Fruit fly (Drosophila melanogaster) whole organism, embryonic: ENCODE measurements around the gene Pgant2.
A peak's percentile ranks its signal among the peaks of the same experiment; 100 is the strongest.

Source experiments
- Antp ChIP-seq: fragments of 200-800 bp; sonication (Bioruptor generic); optimal IDR thresholded peaks from 3 replicates; lab custom pipeline; 2016; ENCODE audit warnings: missing biosample characterization, missing genetic modification characterization
- Awh ChIP-seq: fragments of 200-800 bp; sonication (Bioruptor generic); IDR thresholded peaks from 2 replicates; pipeline ENCODE4, ENCODE4 v1.3.6; 2022; ENCODE audit warnings: missing biosample characterization, missing genetic modification characterization
- CG10267 ChIP-seq: fragments of 200-800 bp; sonication (Bioruptor generic); optimal IDR thresholded peaks from 2 replicates; lab custom pipeline; 2018; ENCODE audit warnings: missing biosample characterization, mild to moderate bottlenecking, missing genetic modification characterization, moderate library complexity
- CG10366 ChIP-seq: fragments of 200-800 bp; sonication (Bioruptor generic); IDR thresholded peaks from 2 replicates; pipeline ENCODE4 v1.3.6; 2022; ENCODE audit warnings: missing biosample characterization, missing genetic modification characterization
- CG11093 ChIP-seq: fragments of 200-800 bp; sonication (Bioruptor generic); IDR thresholded peaks from 3 replicates; pipeline ENCODE4 v1.3.6; 2022; ENCODE audit warnings: missing biosample characterization, missing genetic modification characterization
- CG11723 ChIP-seq: fragments of 200-800 bp; sonication (Bioruptor generic); optimal IDR thresholded peaks from 2 replicates; lab custom pipeline; 2017; ENCODE audit warnings: missing biosample characterization, mild to moderate bottlenecking, missing genetic modification characterization
- CG12104 ChIP-seq: fragments of 200-800 bp; sonication (Bioruptor generic); optimal IDR thresholded peaks from 3 replicates; lab custom pipeline; 2016; ENCODE audit warnings: missing biosample characterization, missing genetic modification characterization
- CG12236 ChIP-seq: fragments of 200-800 bp; sonication (Bioruptor generic); optimal IDR thresholded peaks from 2 replicates; lab custom pipeline; 2016; ENCODE audit warnings: missing biosample characterization, missing genetic modification characterization
- CG13894 ChIP-seq: fragments of 200-800 bp; sonication (Bioruptor generic); optimal IDR thresholded peaks from 3 replicates; lab custom pipeline; 2018; ENCODE audit warnings: missing biosample characterization, mild to moderate bottlenecking, missing genetic modification characterization, moderate library complexity
- CG15479 ChIP-seq: fragments of 200-800 bp; sonication (Bioruptor generic); optimal IDR thresholded peaks from 3 replicates; lab custom pipeline; 2019; ENCODE audit warnings: missing biosample characterization, mild to moderate bottlenecking, missing genetic modification characterization, moderate library complexity
- CG17359 ChIP-seq: fragments of 200-800 bp; sonication (Bioruptor generic); optimal IDR thresholded peaks from 3 replicates; lab custom pipeline; 2018; ENCODE audit warnings: missing biosample characterization, mild to moderate bottlenecking, missing genetic modification characterization, moderate library complexity
- CG17612 ChIP-seq: fragments of 200-800 bp; sonication (Bioruptor generic); IDR thresholded peaks from 2 replicates; pipeline ENCODE4 v1.3.6; 2022; ENCODE audit warnings: missing biosample characterization, missing genetic modification characterization
- CG17802 ChIP-seq: fragments of 200-800 bp; sonication (Bioruptor generic); optimal IDR thresholded peaks from 2 replicates; lab custom pipeline; 2018; ENCODE audit warnings: missing biosample characterization, mild to moderate bottlenecking, missing genetic modification characterization, moderate library complexity
- CG2116 ChIP-seq: fragments of 200-800 bp; sonication (Bioruptor generic); optimal IDR thresholded peaks from 3 replicates; lab custom pipeline; 2018; ENCODE audit warnings: missing biosample characterization, mild to moderate bottlenecking, missing genetic modification characterization
- CG2120 ChIP-seq: fragments of 200-800 bp; sonication (Bioruptor generic); optimal IDR thresholded peaks from 3 replicates; lab custom pipeline; 2016; ENCODE audit warnings: missing biosample characterization, missing genetic modification characterization
- CG2129 ChIP-seq: fragments of 200-800 bp; sonication (Bioruptor generic); IDR thresholded peaks from 2 replicates; pipeline ENCODE4 v1.3.6; 2022; ENCODE audit warnings: missing biosample characterization, missing genetic modification characterization; ENCODE audit not compliant: partially characterized antibody
- CG2202 ChIP-seq: fragments of 200-800 bp; sonication (Bioruptor generic); optimal IDR thresholded peaks from 2 replicates; lab custom pipeline; 2018; ENCODE audit warnings: missing biosample characterization, mild to moderate bottlenecking, missing genetic modification characterization
- CG2712 ChIP-seq: fragments of 200-800 bp; optimal IDR thresholded peaks from 3 replicates; lab custom pipeline; 2019; ENCODE audit warnings: missing biosample characterization, mild to moderate bottlenecking, missing genetic modification characterization, moderate library complexity
- CG31224 ChIP-seq: fragments of 200-800 bp; sonication (Bioruptor generic); IDR thresholded peaks from 2 replicates; pipeline ENCODE4 v1.3.6; 2022; ENCODE audit warnings: missing biosample characterization, missing genetic modification characterization
- CG33557 ChIP-seq: fragments of 200-800 bp; sonication (Bioruptor generic); optimal IDR thresholded peaks from 2 replicates; lab custom pipeline; 2019; ENCODE audit warnings: missing biosample characterization, mild to moderate bottlenecking, missing genetic modification characterization, moderate library complexity
- CG3407 ChIP-seq: fragments of 200-800 bp; sonication (Bioruptor generic); optimal IDR thresholded peaks from 2 replicates; lab custom pipeline; 2018; ENCODE audit warnings: missing biosample characterization, mild to moderate bottlenecking, missing genetic modification characterization
- CG4328 ChIP-seq: fragments of 200-800 bp; sonication (Bioruptor generic); optimal IDR thresholded peaks from 3 replicates; lab custom pipeline; 2017; ENCODE audit warnings: missing biosample characterization, missing genetic modification reagents, missing genetic modification characterization
- CG5180 ChIP-seq: fragments of 200-800 bp; sonication (Bioruptor generic); optimal IDR thresholded peaks from 3 replicates; lab custom pipeline; 2017; ENCODE audit warnings: missing biosample characterization, missing genetic modification characterization, mild to moderate bottlenecking, moderate library complexity, missing genetic modification reagents
- CG6272 ChIP-seq: fragments of 200-800 bp; sonication (Bioruptor generic); IDR thresholded peaks from 2 replicates; pipeline ENCODE4 v1.3.6; 2022; ENCODE audit warnings: missing biosample characterization, missing genetic modification characterization
- CG6654 ChIP-seq: fragments of 200-800 bp; sonication (Bioruptor generic); optimal IDR thresholded peaks from 2 replicates; lab custom pipeline; 2017; ENCODE audit warnings: missing biosample characterization, mild to moderate bottlenecking, missing genetic modification characterization
- CG6765 ChIP-seq: fragments of 200-800 bp; sonication (Bioruptor generic); optimal IDR thresholded peaks from 3 replicates; lab custom pipeline; 2017; ENCODE audit warnings: missing biosample characterization, mild to moderate bottlenecking, missing genetic modification characterization
- CG7786 ChIP-seq: fragments of 200-800 bp; sonication (Bioruptor generic); optimal IDR thresholded peaks from 2 replicates; lab custom pipeline; 2016; ENCODE audit warnings: missing biosample characterization, missing genetic modification characterization
- CG8290 ChIP-seq, 3 experiments: fragments of 200-800 bp; sonication (Bioruptor generic); optimal IDR thresholded peaks; 2 replicates each; lab custom pipeline; 2016 to 2019; ENCODE audit warnings: missing biosample characterization in 3 of 3, missing genetic modification characterization in 3 of 3, mild to moderate bottlenecking in 2 of 3, moderate library complexity in 1 of 3
- CG9437 ChIP-seq: fragments of 200-800 bp; sonication (Bioruptor generic); optimal IDR thresholded peaks from 2 replicates; lab custom pipeline; 2018; ENCODE audit warnings: missing biosample characterization, mild to moderate bottlenecking, missing genetic modification characterization
- CHES-1-like ChIP-seq: fragments of 200-800 bp; sonication (Bioruptor generic); optimal IDR thresholded peaks from 2 replicates; lab custom pipeline; 2016; ENCODE audit warnings: missing biosample characterization, missing genetic modification characterization
- Dip3 ChIP-seq: fragments of 200-800 bp; sonication (Bioruptor generic); optimal IDR thresholded peaks from 3 replicates; lab custom pipeline; 2016; ENCODE audit warnings: missing biosample characterization, missing genetic modification characterization
- Gsc ChIP-seq: fragments of 200-800 bp; sonication (Bioruptor generic); IDR thresholded peaks from 2 replicates; pipeline ENCODE4 v1.3.6; 2022; ENCODE audit warnings: missing biosample characterization, missing genetic modification characterization
- Hmx ChIP-seq: fragments of 200-800 bp; sonication (Bioruptor generic); optimal IDR thresholded peaks from 2 replicates; lab custom pipeline; 2016; ENCODE audit warnings: missing biosample characterization, missing genetic modification characterization
- Hr78 ChIP-seq, 2 experiments: fragments of 200-800 bp in 1 of 2; fragments of >200 bp in 1 of 2; sonication (Bioruptor generic) in 1 of 2; optimal IDR thresholded peaks; 2 replicates each; lab custom pipeline; 2017 to 2019; ENCODE audit warnings: missing biosample characterization in 2 of 2, missing genetic modification characterization in 2 of 2, mild to moderate bottlenecking in 1 of 2, moderate library complexity in 1 of 2
- NK7.1 ChIP-seq: fragments of 200-800 bp; sonication (Bioruptor generic); optimal IDR thresholded peaks from 3 replicates; lab custom pipeline; 2016; ENCODE audit warnings: missing biosample characterization, missing genetic modification characterization
- Nf-YB ChIP-seq: fragments of 200-800 bp; sonication (Bioruptor generic); optimal IDR thresholded peaks from 3 replicates; lab custom pipeline; 2019; ENCODE audit warnings: missing biosample characterization, mild to moderate bottlenecking, missing genetic modification characterization, moderate library complexity
- Opbp ChIP-seq: fragments of 200-800 bp; sonication (Bioruptor generic); IDR thresholded peaks from 3 replicates; pipeline ENCODE4 v1.3.6; 2022; ENCODE audit warnings: missing biosample characterization, missing genetic modification characterization; ENCODE audit not compliant: partially characterized antibody
- Side ChIP-seq: fragments of 200-800 bp; sonication (Bioruptor generic); optimal IDR thresholded peaks from 2 replicates; lab custom pipeline; 2016; ENCODE audit warnings: missing biosample characterization, missing genetic modification characterization
- amos ChIP-seq: fragments of 200-800 bp; sonication (Bioruptor generic); IDR thresholded peaks from 2 replicates; pipeline ENCODE4 v1.3.6; 2022; ENCODE audit warnings: missing biosample characterization, missing genetic modification characterization; ENCODE audit not compliant: partially characterized antibody
- bcd ChIP-seq: fragments of 200-800 bp; sonication (Bioruptor generic); optimal IDR thresholded peaks from 2 replicates; lab custom pipeline; 2017; ENCODE audit warnings: missing biosample characterization, mild to moderate bottlenecking, missing genetic modification characterization
- ci ChIP-seq: fragments of 200-800 bp; sonication (Bioruptor generic); IDR thresholded peaks from 3 replicates; pipeline ENCODE4 v1.3.6; 2022; ENCODE audit warnings: missing biosample characterization, missing genetic modification characterization
- dmrt11E ChIP-seq: fragments of 200-800 bp; sonication (Bioruptor generic); optimal IDR thresholded peaks from 3 replicates; lab custom pipeline; 2018; ENCODE audit warnings: missing biosample characterization, mild to moderate bottlenecking, missing genetic modification characterization, moderate library complexity
- insv ChIP-seq, 2 experiments: fragments of 200-800 bp; sonication (Bioruptor generic); optimal IDR thresholded peaks; 3 replicates each; lab custom pipeline; 2016 to 2018; ENCODE audit warnings: missing biosample characterization in 2 of 2, missing genetic modification characterization in 2 of 2
- knrl ChIP-seq: fragments of 200-800 bp; sonication (Bioruptor generic); IDR thresholded peaks from 3 replicates; pipeline ENCODE4 v1.3.6; 2022; ENCODE audit warnings: missing biosample characterization, missing genetic modification characterization; ENCODE audit not compliant: partially characterized antibody
- lbe ChIP-seq: fragments of 200-800 bp; sonication (Bioruptor generic); optimal IDR thresholded peaks from 2 replicates; lab custom pipeline; 2016; ENCODE audit warnings: missing biosample characterization, mild to moderate bottlenecking, missing genetic modification characterization
- nau ChIP-seq: fragments of 200-800 bp; sonication (Bioruptor generic); optimal IDR thresholded peaks from 3 replicates; lab custom pipeline; 2017; ENCODE audit warnings: missing biosample characterization, mild to moderate bottlenecking, missing genetic modification characterization, missing genetic modification reagents
- p53 ChIP-seq: fragments of 200-800 bp; sonication (Bioruptor generic); optimal IDR thresholded peaks from 2 replicates; lab custom pipeline; 2016; ENCODE audit warnings: missing biosample characterization, missing genetic modification characterization
- schlank ChIP-seq: fragments of 200-800 bp; sonication (Bioruptor generic); optimal IDR thresholded peaks from 2 replicates; lab custom pipeline; 2018; ENCODE audit warnings: missing biosample characterization, mild to moderate bottlenecking, missing genetic modification characterization
- sqz ChIP-seq: fragments of 200-800 bp; sonication (Bioruptor generic); optimal IDR thresholded peaks from 3 replicates; lab custom pipeline; 2018; ENCODE audit warnings: missing biosample characterization, mild to moderate bottlenecking, missing genetic modification characterization
- stwl ChIP-seq: fragments of 200-800 bp; sonication (Bioruptor generic); optimal IDR thresholded peaks from 3 replicates; lab custom pipeline; 2018; ENCODE audit warnings: missing biosample characterization, mild to moderate bottlenecking, missing genetic modification characterization, moderate library complexity

Gene Pgant2

DNA sequence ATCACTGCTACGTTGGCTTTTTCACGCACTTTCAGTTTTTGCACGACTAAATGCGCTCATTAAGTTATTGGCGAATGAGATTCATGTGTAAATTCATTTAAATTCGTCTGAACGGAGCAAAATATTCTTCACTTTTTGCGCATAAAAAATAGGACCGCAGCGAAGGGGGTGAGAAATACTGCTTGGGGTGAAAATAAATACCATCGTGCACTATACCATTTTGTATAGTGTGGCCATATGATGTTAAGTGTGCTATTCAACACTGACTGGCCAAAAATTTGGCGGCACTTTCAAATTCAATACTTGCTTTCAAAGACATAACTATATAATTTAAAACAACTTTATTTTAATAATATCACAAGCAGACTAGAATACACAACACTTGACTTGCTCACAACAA, 53.3 kb downstream of the Pgant2 start, which contains the start of gene GramD1B (continued):
- TF ChIP-seq CG4328 (GFP tag; lab: Kevin White, UChicago) (no peak), CG2129 (no peak), CG12236 (GFP tag; lab: Kevin White, UChicago) (no peak), Dip3 (GFP tag; lab: Kevin White, UChicago) (no peak), CG5180 (no peak), Opbp (GFP tag; lab: Robert Waterston, UW) (peak; percentile 44; the same call in 1 of the 3 replicates), NK7.1 (no peak), CG9437 (no peak), Gsc (GFP tag; lab: Robert Waterston, UW) (no peak), CG31224 (GFP tag; lab: Robert Waterston, UW) (no peak), CG10267 (tag; lab: Kevin White, UChicago) (peak; percentile 96), CG17802 (no peak), Nf-YB (GFP tag; lab: Kevin White, UChicago) (no peak), CG17359 (no peak), Hr78 (GFP tag; optimal IDR thresholded peaks at IDR 0.05; lab: Kevin White, UChicago) (no peak), CG11723 (GFP tag; lab: Kevin White, UChicago) (no peak), CG10366 (GFP tag; lab: Robert Waterston, UW) (no peak), stwl (tag; lab: Kevin White, UChicago) (peak; percentile 97), insv (GFP tag; optimal IDR thresholded peaks at IDR 0.05; lab: Kevin White, UChicago) (no peak), CG2116 (GFP tag; lab: Kevin White, UChicago) (peak; percentile 33), dmrt11E (tag; lab: Kevin White, UChicago) (no peak), CG8290 (GFP tag; optimal IDR thresholded peaks at IDR 0.05; lab: Kevin White, UChicago) (no peak), CG8290 (tag; optimal IDR thresholded peaks at IDR 0.05; lab: Kevin White, UChicago) (peak in 1 of 2 experiments; percentile 65), knrl (GFP tag; lab: Robert Waterston, UW) (no peak; the same call in 2 of the 3 replicates), ci (GFP tag; lab: Robert Waterston, UW) (0 out of 3 replicates have a peak, but pooled peaks have one; percentile 36), amos (GFP tag; lab: Robert Waterston, UW) (peak; percentile 40; the same call in 1 of the 2 replicates), CG7786 (GFP tag; lab: Kevin White, UChicago) (peak; percentile 12), CG3407 (GFP tag; lab: Kevin White, UChicago) (no peak), CG6272 (GFP tag; lab: Robert Waterston, UW) (no peak), bcd (no peak), nau (GFP tag; lab: Kevin White, UChicago) (no peak), CG12104 (GFP tag; lab: Kevin White, UChicago) (no peak), lbe (GFP tag; lab: Kevin White, UChicago) (peak; percentile 16), p53 (no peak), Awh (no peak), CG33557 (no peak), CG2120 (GFP tag; lab: Kevin White, UChicago) (peak; percentile 53), sqz (no peak), CG11093 (no peak), Antp (GFP tag; lab: Kevin White, UChicago) (no peak), CG13894 (tag; lab: Kevin White, UChicago) (no peak), CG17612 (GFP tag; lab: Robert Waterston, UW) (no peak), CG2202 (tag; lab: Kevin White, UChicago) (no peak), CHES-1-like (GFP tag; lab: Kevin White, UChicago) (peak; percentile 42), CG2712 (tag; lab: Kevin White, UChicago) (peak; percentile 20), schlank (tag; lab: Kevin White, UChicago) (no peak), CG6765 (no peak), Side (GFP tag; lab: Kevin White, UChicago) (peak; percentile 6), CG6654 (no peak), CG15479 (no peak), Hmx (GFP tag; lab: Kevin White, UChicago) (no peak)
